Fruit fly (Drosophila melanogaster) whole organism, wandering third instar larva: ENCODE results near the gene oc.

Source experiments
- Abd-B ChIP-seq: fragments of >200 bp; optimal IDR thresholded peaks from 2 replicates; lab custom pipeline; 2017; ENCODE audit warnings: missing biosample characterization, missing genetic modification characterization
- CG32264 ChIP-seq: fragments of 200-800 bp; sonication (Bioruptor generic); optimal IDR thresholded peaks from 2 replicates; lab custom pipeline; 2016; ENCODE audit warnings: missing biosample characterization, missing genetic modification characterization
- CG9705 ChIP-seq: fragments of 200-800 bp; sonication (Bioruptor generic); optimal IDR thresholded peaks from 2 replicates; lab custom pipeline; 2018; ENCODE audit warnings: missing biosample characterization, mild to moderate bottlenecking, missing genetic modification characterization
- CrebA ChIP-seq: fragments of 200-800 bp; sonication (Bioruptor generic); optimal IDR thresholded peaks from 2 replicates; lab custom pipeline; 2016; ENCODE audit warnings: missing biosample characterization, mild to moderate bottlenecking, missing genetic modification characterization, borderline replicate concordance
- Dfd ChIP-seq: fragments of >200 bp; optimal IDR thresholded peaks from 2 replicates; lab custom pipeline; 2017; ENCODE audit warnings: missing biosample characterization, missing genetic modification characterization
- Dif ChIP-seq: fragments of 200-275, 200-300 bp; sonication (Bioruptor generic); optimal IDR thresholded peaks from 2 replicates; lab custom pipeline; 2018; ENCODE audit warnings: missing biosample characterization, missing genetic modification characterization; ENCODE audit not compliant: partially characterized antibody
- GATAd ChIP-seq: sonication (Bioruptor generic); optimal IDR thresholded peaks from 2 replicates; lab custom pipeline; 2016; ENCODE audit warnings: missing biosample characterization, missing genetic modification characterization
- HLH106 ChIP-seq: fragments of 200-800 bp; optimal IDR thresholded peaks from 3 replicates; lab custom pipeline; 2019; ENCODE audit warnings: missing biosample characterization, mild to moderate bottlenecking, missing genetic modification characterization, moderate library complexity
- Hnf4 ChIP-seq: fragments of 200-800 bp; sonication (Bioruptor generic); optimal IDR thresholded peaks from 2 replicates; lab custom pipeline; 2016; ENCODE audit warnings: missing biosample characterization, mild to moderate bottlenecking, missing genetic modification characterization
- Hr78 ChIP-seq: fragments of >200 bp; optimal IDR thresholded peaks from 2 replicates; lab custom pipeline; 2017; ENCODE audit warnings: missing biosample characterization, missing genetic modification characterization
- Hr83 ChIP-seq: fragments of 200-300 bp; sonication (Bioruptor generic); optimal IDR thresholded peaks from 2 replicates; lab custom pipeline; 2016; ENCODE audit warnings: missing biosample characterization, mild to moderate bottlenecking, missing genetic modification characterization, moderate library complexity; ENCODE audit not compliant: poor library complexity, severe bottlenecking
- Jra ChIP-seq: sonication (Bioruptor generic); optimal IDR thresholded peaks from 2 replicates; lab custom pipeline; 2016; ENCODE audit warnings: missing biosample characterization, missing genetic modification characterization
- Mio ChIP-seq: sonication (Bioruptor generic); optimal IDR thresholded peaks from 2 replicates; lab custom pipeline; 2016; ENCODE audit warnings: missing biosample characterization, missing genetic modification characterization
- Myc ChIP-seq: fragments of >200 bp; optimal IDR thresholded peaks from 2 replicates; lab custom pipeline; 2017
- N ChIP-seq: fragments of >200 bp; optimal IDR thresholded peaks from 2 replicates; lab custom pipeline; 2018; ENCODE audit warnings: missing biosample characterization, missing external identifiers, missing genetic modification characterization
- OdsH ChIP-seq: fragments of 200-800 bp; sonication (Bioruptor generic); optimal IDR thresholded peaks from 2 replicates; lab custom pipeline; 2016; ENCODE audit warnings: missing biosample characterization, mild to moderate bottlenecking, missing genetic modification characterization
- Rel ChIP-seq, 2 experiments: fragments of 200-800 bp; sonication (Bioruptor generic) in 1 of 2; optimal IDR thresholded peaks; 2 replicates in 1 of 2; 3 replicates in 1 of 2; lab custom pipeline; 2016 to 2019; ENCODE audit warnings: mild to moderate bottlenecking in 2 of 2, missing biosample characterization in 2 of 2, missing genetic modification characterization in 2 of 2, moderate library complexity in 1 of 2
- Sp1 ChIP-seq: fragments of 200-800 bp; sonication (Bioruptor generic); optimal IDR thresholded peaks from 3 replicates; lab custom pipeline; 2019; ENCODE audit warnings: missing biosample characterization, mild to moderate bottlenecking, missing genetic modification characterization, moderate library complexity
- Vsx2 ChIP-seq: fragments of 200-300, 225-300 bp; sonication (Bioruptor generic); optimal IDR thresholded peaks from 2 replicates; lab custom pipeline; 2018; ENCODE audit warnings: missing biosample characterization, missing genetic modification characterization; ENCODE audit not compliant: partially characterized antibody
- br ChIP-seq: fragments of 200-800 bp; sonication (Bioruptor generic); optimal IDR thresholded peaks from 2 replicates; lab custom pipeline; 2016; ENCODE audit warnings: missing biosample characterization, missing genetic modification characterization
- brk ChIP-seq: fragments of 200-800 bp; sonication (Bioruptor generic); optimal IDR thresholded peaks from 2 replicates; lab custom pipeline; 2016; ENCODE audit warnings: missing biosample characterization, mild to moderate bottlenecking, missing genetic modification characterization
- dl ChIP-seq, 2 experiments: fragments of 175-275, 200-275 bp in 1 of 2; fragments of 200-275 bp in 1 of 2; sonication (Bioruptor generic); optimal IDR thresholded peaks; lab custom pipeline; 2018; ENCODE audit warnings: mild to moderate bottlenecking in 2 of 2, missing biosample characterization in 2 of 2, missing genetic modification characterization in 2 of 2, moderate library complexity in 2 of 2; ENCODE audit not compliant: partially characterized antibody in 2 of 2, insufficient read depth in 1 of 2
- dmrt93B ChIP-seq: fragments of 200-800 bp; sonication (Bioruptor generic); optimal IDR thresholded peaks from 2 replicates; lab custom pipeline; 2018; ENCODE audit warnings: missing biosample characterization, mild to moderate bottlenecking, missing genetic modification characterization
- dsf ChIP-seq: sonication (Bioruptor generic); optimal IDR thresholded peaks from 2 replicates; lab custom pipeline; 2016; ENCODE audit warnings: missing biosample characterization, missing genetic modification characterization, borderline replicate concordance
- ey ChIP-seq: fragments of 200-800 bp; sonication (Bioruptor generic); optimal IDR thresholded peaks from 2 replicates; lab custom pipeline; 2016; ENCODE audit warnings: missing biosample characterization, missing genetic modification characterization
- foxo ChIP-seq, 2 experiments: fragments of 200-800 bp; sonication (Bioruptor generic); optimal IDR thresholded peaks; 2 replicates in 1 of 2; 3 replicates in 1 of 2; lab custom pipeline; 2016 to 2017; ENCODE audit warnings: missing biosample characterization in 2 of 2, missing genetic modification characterization in 2 of 2
- fru ChIP-seq: fragments of 200-800 bp; sonication (Bioruptor generic); optimal IDR thresholded peaks from 3 replicates; lab custom pipeline; 2016; ENCODE audit warnings: missing biosample characterization, mild to moderate bottlenecking, missing genetic modification characterization
- h ChIP-seq: fragments of 200-800 bp; sonication (Bioruptor generic); optimal IDR thresholded peaks from 3 replicates; lab custom pipeline; 2016; ENCODE audit warnings: missing biosample characterization, mild to moderate bottlenecking, missing genetic modification characterization
- jim ChIP-seq: fragments of 175-275, 200-325 bp; sonication (Bioruptor generic); optimal IDR thresholded peaks from 2 replicates; lab custom pipeline; 2016; ENCODE audit warnings: missing biosample characterization, mild to moderate bottlenecking, missing genetic modification characterization
- lola ChIP-seq: fragments of >200 bp; optimal IDR thresholded peaks from 2 replicates; lab custom pipeline; 2017; ENCODE audit warnings: missing biosample characterization, missing genetic modification characterization
- pan ChIP-seq: fragments of >200 bp; optimal IDR thresholded peaks from 2 replicates; lab custom pipeline; 2017
- psq ChIP-seq: fragments of 200-800 bp; sonication (Bioruptor generic); optimal IDR thresholded peaks from 3 replicates; lab custom pipeline; 2017; ENCODE audit warnings: missing biosample characterization, mild to moderate bottlenecking, missing genetic modification characterization, moderate library complexity
- rgr ChIP-seq: fragments of 200-800 bp; sonication (Bioruptor generic); optimal IDR thresholded peaks from 3 replicates; lab custom pipeline; 2016; ENCODE audit warnings: missing biosample characterization, mild to moderate bottlenecking, missing genetic modification characterization
- sage ChIP-seq: fragments of 200-800 bp; sonication (Bioruptor generic); optimal IDR thresholded peaks from 2 replicates; lab custom pipeline; 2016; ENCODE audit warnings: missing biosample characterization, mild to moderate bottlenecking, missing genetic modification characterization
- sv ChIP-seq: fragments of 200-800 bp; sonication (Bioruptor generic); optimal IDR thresholded peaks from 3 replicates; lab custom pipeline; 2016; ENCODE audit warnings: missing biosample characterization, missing genetic modification characterization
- tai ChIP-seq: sonication (Bioruptor generic); optimal IDR thresholded peaks from 2 replicates; lab custom pipeline; 2016; ENCODE audit warnings: missing biosample characterization, missing genetic modification characterization
- usp ChIP-seq: fragments of >200 bp; optimal IDR thresholded peaks from 2 replicates; lab custom pipeline; 2017; ENCODE audit warnings: missing biosample characterization, missing genetic modification characterization
- woc ChIP-seq: sonication (Bioruptor generic); optimal IDR thresholded peaks from 2 replicates; lab custom pipeline; 2016; ENCODE audit warnings: missing biosample characterization, mild to moderate bottlenecking, missing genetic modification characterization

The oc gene

DNA sequence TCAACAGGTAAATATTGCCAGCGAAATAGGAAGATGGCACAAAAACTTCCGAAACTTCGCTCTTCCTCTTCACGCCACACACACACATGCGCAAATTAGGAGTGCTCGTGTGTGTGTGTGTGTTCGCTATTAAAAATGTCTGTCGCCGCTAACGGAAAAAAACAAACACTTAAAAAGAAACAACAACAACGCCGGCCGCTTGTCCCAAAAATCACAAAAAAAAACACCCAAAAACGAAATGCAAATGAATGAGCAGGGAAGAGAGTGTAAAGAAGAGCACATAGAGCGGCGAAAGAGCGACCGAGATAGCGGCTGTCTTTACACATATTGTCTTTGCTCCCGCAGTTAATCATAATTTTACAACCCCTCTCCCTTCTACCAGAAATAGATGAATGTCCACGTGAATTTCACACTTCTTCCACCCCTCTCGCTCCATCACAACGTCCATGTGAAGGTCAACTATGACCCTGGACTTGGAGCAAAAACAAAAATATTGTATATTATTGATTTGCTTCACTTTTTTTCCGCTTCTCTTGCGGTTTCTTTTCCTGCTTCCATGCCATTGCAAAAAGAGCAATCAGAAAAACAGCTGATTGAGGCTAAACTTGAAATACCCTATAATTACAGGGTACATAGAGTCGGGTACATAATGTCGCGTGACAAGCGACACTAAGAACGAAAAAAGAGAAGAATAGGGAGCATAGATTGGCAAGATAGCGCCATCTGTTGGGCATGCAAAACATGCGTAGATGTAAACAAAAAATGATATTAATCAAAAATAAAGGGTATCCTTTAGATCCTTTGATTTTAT is 31.5 kb upstream of the oc start:
- no peak for TF ChIP-seq Hnf4 (GFP tag; lab: Kevin White, UChicago)
- no peak for TF ChIP-seq br (GFP tag; lab: Kevin White, UChicago)
- no peak for TF ChIP-seq psq
- TF ChIP-seq Mio = no peak
- peak in 1 of 2 experiments; percentile 34 for TF ChIP-seq dl (GFP tag; optimal IDR thresholded peaks at IDR 0.05; lab: Kevin White, UChicago; ENCODE audit: insufficient read depth in 1 of 2, partially characterized antibody in 2 of 2)
- no peak for TF ChIP-seq CG9705 (GFP tag; lab: Kevin White, UChicago)
- no peak for TF ChIP-seq dsf (GFP tag; lab: Kevin White, UChicago)
- no peak for TF ChIP-seq ey (GFP tag; lab: Kevin White, UChicago)
- TF ChIP-seq GATAd (GFP tag; lab: Kevin White, UChicago) = no peak
- TF ChIP-seq Dfd (GFP tag; lab: Kevin White, UChicago) = no peak
- TF ChIP-seq jim (GFP tag; lab: Kevin White, UChicago) = peak; percentile 38
- peak; percentile 9 for TF ChIP-seq Sp1 (GFP tag; lab: Kevin White, UChicago)
- no peak for TF ChIP-seq usp (GFP tag; lab: Kevin White, UChicago)
- TF ChIP-seq Abd-B (GFP tag; lab: Kevin White, UChicago) = no peak
- no peak for TF ChIP-seq Myc (lab: Kevin White, UChicago)

- TF ChIP-seq Mio (no peak), Rel (GFP tag; optimal IDR thresholded peaks at IDR 0.05; lab: Kevin White, UChicago) (peak; percentile 30), Rel (tag; optimal IDR thresholded peaks at IDR 0.05; lab: Kevin White, UChicago) (peak; percentile 90), Jra (GFP tag; lab: Kevin White, UChicago) (peak; percentile 62), Vsx2 (GFP tag; lab: Kevin White, UChicago) (peak; percentile 43), dl (GFP tag; optimal IDR thresholded peaks at IDR 0.05; lab: Kevin White, UChicago; ENCODE audit: insufficient read depth in 1 of 2, partially characterized antibody in 2 of 2) (no peak), dmrt93B (peak; percentile 88), pan (lab: Kevin White, UChicago) (no peak), Dif (peak; percentile 18), lola (GFP tag; lab: Kevin White, UChicago) (no peak), fru (GFP tag; lab: Kevin White, UChicago) (peak; percentile 94), woc (peak; percentile 88), Hr83 (GFP tag; lab: Kevin White, UChicago) (peak; percentile 35), Sp1 (GFP tag; lab: Kevin White, UChicago) (peak; percentile 95), Hr78 (GFP tag; lab: Kevin White, UChicago) (no peak), Myc (lab: Kevin White, UChicago) (no peak), dsf (GFP tag; lab: Kevin White, UChicago) (peak; percentile 72), h (GFP tag; lab: Kevin White, UChicago) (peak; percentile 93), sv (GFP tag; lab: Kevin White, UChicago) (peak; percentile 88), GATAd (GFP tag; lab: Kevin White, UChicago) (peak; percentile 45), OdsH (peak; percentile 91), rgr (GFP tag; lab: Kevin White, UChicago) (peak; percentile 95), CrebA (GFP tag; lab: Kevin White, UChicago) (no peak), Dfd (GFP tag; lab: Kevin White, UChicago) (no peak), sage (GFP tag; lab: Kevin White, UChicago) (peak; percentile 83), ey (GFP tag; lab: Kevin White, UChicago) (peak; percentile 90), Hnf4 (GFP tag; lab: Kevin White, UChicago) (peak; percentile 90), CG9705 (GFP tag; lab: Kevin White, UChicago) (peak; percentile 94), HLH106 (peak; percentile 96), CG32264 (peak; percentile 71), foxo (GFP tag; optimal IDR thresholded peaks at IDR 0.05; lab: Kevin White, UChicago) (peak in 1 of 2 experiments; percentile 94), br (GFP tag; lab: Kevin White, UChicago) (peak; percentile 95), brk (GFP tag; lab: Kevin White, UChicago) (peak; percentile 75), usp (GFP tag; lab: Kevin White, UChicago) (no peak), Abd-B (GFP tag; lab: Kevin White, UChicago) (no peak), psq (peak; percentile 85), jim (GFP tag; lab: Kevin White, UChicago) (no peak), N (GFP tag; lab: Kevin White, UChicago) (no peak), tai (GFP tag; lab: Kevin White, UChicago) (peak; percentile 83)
These were observed 30.8 kb upstream of the oc start, which contains the start of gene CAH3 for dm6 chrX:8681189-8681821. CAH3 (plus strand) TSS chrX:8681252.
